Worm (Caenorhabditis elegans) whole organism, L4 larva: Measurements from ENCODE around the gene acs-14.

Experiments used
- F37D6.2 ChIP-seq: sonication (generic microtip); optimal IDR thresholded peaks from 2 replicates; lab custom pipeline; 2016; ENCODE audit warnings: mild to moderate bottlenecking, missing genetic modification characterization, missing compliant biosample characterization
- F44E2.7 ChIP-seq: fragments of 200-800 bp; sonication (Bioruptor generic); IDR thresholded peaks from 2 replicates; pipeline ENCODE4 v2.1.2; 2022; ENCODE audit warnings: missing genetic modification characterization, missing compliant biosample characterization
- F49E8.2 ChIP-seq: sonication (generic microtip); optimal IDR thresholded peaks from 2 replicates; lab custom pipeline; 2016; ENCODE audit warnings: missing compliant biosample characterization, mild to moderate bottlenecking, missing genetic modification characterization, borderline replicate concordance
- Y105C5A.15 ChIP-seq: fragments of 200-800 bp; sonication (Bioruptor generic); IDR thresholded peaks from 2 replicates; pipeline ENCODE4 v1.3.6; 2022; ENCODE audit warnings: missing genetic modification characterization, missing compliant biosample characterization
- ZK337.2 ChIP-seq: fragments of 200-800 bp; sonication (Bioruptor generic); IDR thresholded peaks from 2 replicates; pipeline ENCODE4 v1.3.6; 2022; ENCODE audit warnings: missing genetic modification reagents, missing genetic modification characterization, missing compliant biosample characterization
- aly-2 ChIP-seq: sonication (generic microtip); optimal IDR thresholded peaks from 2 replicates; lab custom pipeline; 2018; ENCODE audit warnings: missing biosample characterization, missing genetic modification characterization
- ama-1 ChIP-seq: fragments of 150-350 bp; optimal IDR thresholded peaks from 2 replicates; lab custom pipeline; 2014; ENCODE audit warnings: inconsistent platforms, mixed read lengths
- arid-1 ChIP-seq: fragments of 200-800 bp; sonication (Bioruptor generic); conservative IDR thresholded peaks from 2 replicates; pipeline ENCODE4 v1.3.6; 2022; ENCODE audit warnings: missing genetic modification reagents, missing genetic modification characterization, missing compliant biosample characterization
- ceh-28 ChIP-seq: fragments of 150-350 bp; optimal IDR thresholded peaks from 2 replicates; lab custom pipeline; 2014; ENCODE audit warnings: missing biosample characterization, missing genetic modification reagents, missing genetic modification characterization
- ceh-62 ChIP-seq: sonication (generic microtip); optimal IDR thresholded peaks from 2 replicates; lab custom pipeline; 2017; ENCODE audit warnings: missing biosample characterization, missing genetic modification characterization
- ceh-82 ChIP-seq: sonication (generic microtip); optimal IDR thresholded peaks from 2 replicates; lab custom pipeline; 2017; ENCODE audit warnings: missing biosample characterization, missing genetic modification characterization
- cey-2 ChIP-seq: sonication (generic microtip); optimal IDR thresholded peaks from 3 replicates; lab custom pipeline; 2017; ENCODE audit warnings: missing genetic modification characterization, mild to moderate bottlenecking, missing compliant biosample characterization, antibody characterized with exemption, borderline replicate concordance; ENCODE audit not compliant: insufficient read depth
- daf-16 ChIP-seq, 3 experiments: sonication (generic microtip); optimal IDR thresholded peaks; 2 replicates each; lab custom pipeline; 2016 to 2017; ENCODE audit warnings: missing genetic modification characterization in 3 of 3, missing genetic modification reagents in 3 of 3, mild to moderate bottlenecking in 2 of 3, missing compliant biosample characterization in 2 of 3, missing biosample characterization in 1 of 3, moderate library complexity in 1 of 3
- dpl-1 ChIP-seq: fragments of 150-350 bp; optimal IDR thresholded peaks from 2 replicates; lab custom pipeline; 2014; ENCODE audit warnings: missing biosample characterization, missing genetic modification reagents, missing genetic modification characterization
- dve-1 ChIP-seq: sonication (generic microtip); optimal IDR thresholded peaks from 2 replicates; lab custom pipeline; 2017; ENCODE audit warnings: antibody characterized with exemption, mild to moderate bottlenecking, missing genetic modification characterization, missing compliant biosample characterization; ENCODE audit not compliant: insufficient read depth
- egl-27 ChIP-seq: sonication (generic microtip); optimal IDR thresholded peaks from 3 replicates; lab custom pipeline; 2017; ENCODE audit warnings: missing biosample characterization, missing genetic modification reagents, missing genetic modification characterization
- egl-43 ChIP-seq: fragments of 200-800 bp; sonication (Bioruptor generic); IDR thresholded peaks from 2 replicates; pipeline ENCODE4 v1.3.6; 2022; ENCODE audit warnings: missing genetic modification reagents, missing genetic modification characterization, missing compliant biosample characterization
- fos-1 ChIP-seq: fragments of 150-350 bp; optimal IDR thresholded peaks from 2 replicates; lab custom pipeline; 2014; ENCODE audit warnings: missing biosample characterization, missing genetic modification characterization
- gei-8 ChIP-seq: fragments of 200-800 bp; sonication (Bioruptor generic); optimal IDR thresholded peaks from 2 replicates; lab custom pipeline; 2018; ENCODE audit warnings: mild to moderate bottlenecking, missing genetic modification characterization, missing compliant biosample characterization
- hlh-30 ChIP-seq: sonication (generic microtip); optimal IDR thresholded peaks from 2 replicates; lab custom pipeline; 2017; ENCODE audit warnings: antibody characterized with exemption, mild to moderate bottlenecking, missing genetic modification characterization, missing compliant biosample characterization; ENCODE audit not compliant: insufficient read depth
- hmg-1.1 ChIP-seq: fragments of 200-800 bp; sonication (Bioruptor generic); IDR thresholded peaks from 2 replicates; pipeline ENCODE4 v1.3.6; 2022; ENCODE audit warnings: missing genetic modification reagents, missing genetic modification characterization, missing compliant biosample characterization
- jun-1 ChIP-seq: fragments of 150-350 bp; optimal IDR thresholded peaks from 2 replicates; lab custom pipeline; 2014; ENCODE audit warnings: missing biosample characterization, missing genetic modification reagents, missing genetic modification characterization
- lin-39 ChIP-seq: fragments of 150-350 bp; optimal IDR thresholded peaks from 2 replicates; lab custom pipeline; 2014; ENCODE audit warnings: missing biosample characterization, missing genetic modification reagents, missing genetic modification characterization
- lsy-2 ChIP-seq, 2 experiments: fragments of 150-350 bp in 1 of 2; sonication (generic microtip) in 1 of 2; optimal IDR thresholded peaks; 2 replicates each; lab custom pipeline; 2014 to 2017; ENCODE audit warnings: missing biosample characterization in 2 of 2, missing genetic modification characterization in 2 of 2
- madf-5 ChIP-seq, 2 experiments: fragments of 200-800 bp; sonication (Bioruptor generic); IDR thresholded peaks; 2 replicates each; pipeline ENCODE4 v1.3.6; 2022; ENCODE audit warnings: missing compliant biosample characterization in 2 of 2, missing genetic modification characterization in 2 of 2
- mdt-29 ChIP-seq: fragments of 200-800 bp; sonication (Bioruptor generic); IDR thresholded peaks from 2 replicates; pipeline ENCODE4 v1.3.6; 2022; ENCODE audit warnings: missing genetic modification reagents, missing genetic modification characterization, missing compliant biosample characterization
- mep-1 ChIP-seq: fragments of 150-350 bp; sonication (generic microtip); optimal IDR thresholded peaks from 3 replicates; lab custom pipeline; 2014; ENCODE audit warnings: missing biosample characterization, missing genetic modification characterization
- nhr-10 ChIP-seq: fragments of 150-350 bp; optimal IDR thresholded peaks from 2 replicates; lab custom pipeline; 2014; ENCODE audit warnings: missing biosample characterization, missing genetic modification characterization
- nhr-111 ChIP-seq: fragments of 200-800 bp; sonication (Bioruptor generic); optimal IDR thresholded peaks from 2 replicates; lab custom pipeline; 2018; ENCODE audit warnings: mild to moderate bottlenecking, missing genetic modification characterization, missing compliant biosample characterization
- nhr-237 ChIP-seq: sonication (generic microtip); optimal IDR thresholded peaks from 2 replicates; lab custom pipeline; 2017; ENCODE audit warnings: missing biosample characterization, missing genetic modification characterization
- nhr-28 ChIP-seq: fragments of 150-350 bp; optimal IDR thresholded peaks from 2 replicates; lab custom pipeline; 2014; ENCODE audit warnings: missing biosample characterization, missing genetic modification characterization
- nhr-48 ChIP-seq: sonication (generic microtip); optimal IDR thresholded peaks from 2 replicates; lab custom pipeline; 2016; ENCODE audit warnings: mild to moderate bottlenecking, missing genetic modification characterization, missing compliant biosample characterization
- nhr-76 ChIP-seq: fragments of 150-350 bp; optimal IDR thresholded peaks from 2 replicates; lab custom pipeline; 2014; ENCODE audit warnings: missing biosample characterization, missing genetic modification characterization
- nhr-77 ChIP-seq: fragments of 150-350 bp; optimal IDR thresholded peaks from 2 replicates; lab custom pipeline; 2014; ENCODE audit warnings: missing biosample characterization, missing genetic modification characterization
- php-3 ChIP-seq: fragments of 200-800 bp; sonication (Bioruptor generic); IDR thresholded peaks from 2 replicates; pipeline ENCODE4 v1.3.6; 2022; ENCODE audit warnings: missing genetic modification reagents, missing genetic modification characterization, missing compliant biosample characterization
- saeg-2 ChIP-seq: fragments of 200-800 bp; sonication (Bioruptor generic); IDR thresholded peaks from 2 replicates; pipeline ENCODE4 v1.3.6; 2022; ENCODE audit warnings: missing genetic modification reagents, missing genetic modification characterization, missing compliant biosample characterization
- skn-1 ChIP-seq: fragments of 150-350 bp; optimal IDR thresholded peaks from 2 replicates; lab custom pipeline; 2014; ENCODE audit warnings: missing biosample characterization, missing genetic modification characterization
- snpc-1.2 ChIP-seq: fragments of 200-800 bp; sonication (Bioruptor generic); IDR thresholded peaks from 2 replicates; pipeline ENCODE4 v1.3.6; 2022; ENCODE audit warnings: missing genetic modification reagents, missing genetic modification characterization, missing compliant biosample characterization
- tag-97 ChIP-seq: fragments of 200-800 bp; sonication (Bioruptor generic); IDR thresholded peaks from 2 replicates; pipeline ENCODE4 v1.3.6; 2022; ENCODE audit warnings: missing genetic modification characterization, missing compliant biosample characterization
- tra-1 ChIP-seq: fragments of 200-800 bp; sonication (Bioruptor generic); IDR thresholded peaks from 2 replicates; pipeline ENCODE4 v1.3.6; 2022; ENCODE audit warnings: missing genetic modification reagents, missing genetic modification characterization, missing compliant biosample characterization
- unc-130 ChIP-seq: sonication (generic microtip); optimal IDR thresholded peaks from 2 replicates; lab custom pipeline; 2016; ENCODE audit warnings: missing genetic modification reagents, missing genetic modification characterization, missing compliant biosample characterization
- unc-39 ChIP-seq: sonication (generic microtip); optimal IDR thresholded peaks from 2 replicates; lab custom pipeline; 2017; ENCODE audit warnings: missing biosample characterization, missing genetic modification characterization
- zag-1 ChIP-seq: fragments of 150-350 bp; optimal IDR thresholded peaks from 2 replicates; lab custom pipeline; 2014; ENCODE audit warnings: missing biosample characterization, missing genetic modification characterization
- zfp-3 ChIP-seq: fragments of 200-800 bp; sonication (Bioruptor generic); conservative IDR thresholded peaks from 2 replicates; pipeline ENCODE4 v1.3.6; 2022; ENCODE audit warnings: missing genetic modification reagents, missing genetic modification characterization, missing compliant biosample characterization
- ztf-7 ChIP-seq: fragments of 150-350 bp; optimal IDR thresholded peaks from 2 replicates; lab custom pipeline; 2014; ENCODE audit warnings: missing biosample characterization, missing genetic modification characterization

Gene acs-14

ce11 chrV:9545238-9545709 lies 37.3 kb downstream of the acs-14 start, which contains the start of the genes his-35 and his-41 (continued):
- TF ChIP-seq nhr-237 (tag; lab: Kevin White, UChicago) (no peak), ceh-28 (tag; lab: Kevin White, UChicago) (no peak), nhr-76 (tag; lab: Kevin White, UChicago) (no peak), zag-1 (tag; lab: Kevin White, UChicago) (no peak), tag-97 (GFP tag; lab: Robert Waterston, UW) (no peak), hlh-30 (tag; lab: Kevin White, UChicago) (peak; percentile 4), madf-5 (GFP tag; IDR thresholded peaks at IDR 0.05; lab: Robert Waterston, UW) (no peak), ceh-82 (tag; lab: Kevin White, UChicago) (no peak), aly-2 (tag; lab: Kevin White, UChicago) (no peak), F49E8.2 (tag; lab: Kevin White, UChicago) (no peak), arid-1 (GFP tag; lab: Robert Waterston, UW) (no peak), jun-1 (no peak), nhr-77 (no peak), nhr-111 (GFP tag; lab: Kevin White, UChicago) (no peak), skn-1 (tag; lab: Kevin White, UChicago) (no peak), ztf-7 (tag; lab: Kevin White, UChicago) (no peak), cey-2 (tag; lab: Kevin White, UChicago) (no peak), php-3 (GFP tag; lab: Robert Waterston, UW) (no peak), mep-1 (tag; lab: Kevin White, UChicago) (peak; percentile 2), unc-130 (GFP tag; lab: Kevin White, UChicago) (no peak), lin-39 (tag; lab: Kevin White, UChicago) (no peak), fos-1 (tag; lab: Kevin White, UChicago) (no peak), ZK337.2 (no peak), mdt-29 (GFP tag; lab: Robert Waterston, UW) (no peak), egl-27 (tag; lab: Kevin White, UChicago) (no peak), ceh-62 (tag; lab: Kevin White, UChicago) (no peak), tra-1 (GFP tag; lab: Robert Waterston, UW) (0 out of 2 replicates have a peak, but pooled peaks have one; percentile 16), saeg-2 (GFP tag; lab: Robert Waterston, UW) (no peak), hmg-1.1 (GFP tag; lab: Robert Waterston, UW) (0 out of 2 replicates have a peak, but pooled peaks have one; percentile 24), F37D6.2 (peak; percentile 12), ama-1 (lab: Kevin White, UChicago) (peak; percentile 85), gei-8 (GFP tag; lab: Kevin White, UChicago) (no peak), lsy-2 (tag; optimal IDR thresholded peaks at IDR 0.05; lab: Kevin White, UChicago) (peak in 1 of 2 experiments; percentile 46), egl-43 (GFP tag; lab: Robert Waterston, UW) (peak; percentile 57; the same call in 1 of the 2 replicates), Y105C5A.15 (no peak), F44E2.7 (GFP tag; lab: Robert Waterston, UW) (no peak), dpl-1 (GFP tag; lab: Kevin White, UChicago) (peak; percentile 27)
- TF ChIP-seq, all 104 proteins: peak for 23

DNA sequence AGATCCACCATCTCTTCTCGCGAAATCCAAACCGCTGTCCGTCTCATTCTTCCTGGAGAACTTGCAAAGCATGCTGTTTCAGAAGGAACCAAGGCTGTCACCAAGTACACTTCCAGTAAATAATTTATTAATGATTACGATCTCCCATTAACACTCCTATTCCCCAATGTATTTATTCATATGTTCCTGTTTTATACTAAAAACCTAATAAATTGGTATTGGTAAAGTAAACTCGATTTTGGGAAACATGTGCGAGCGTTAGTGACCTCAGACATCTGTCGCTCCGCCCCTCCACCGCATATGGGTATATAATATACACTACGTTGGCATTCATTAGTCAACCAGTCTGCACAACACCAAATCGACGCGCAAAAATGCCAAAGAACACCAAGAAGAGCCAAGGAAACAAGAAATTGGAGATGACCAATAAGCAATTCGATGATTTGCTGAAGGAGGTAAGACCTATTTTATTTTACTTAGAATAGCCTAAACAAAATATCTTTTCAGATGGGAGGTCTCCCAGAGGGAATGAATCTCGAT lies 38.2 kb downstream of the acs-14 start, which contains the start of gene C50F4.6:
TSS of gene C50F4.6 (plus strand) at position 51 of the 540 bp plus-strand sequence.
- no peak for TF ChIP-seq unc-39
- TF ChIP-seq nhr-28 (tag; lab: Kevin White, UChicago): no peak
- TF ChIP-seq ama-1 (lab: Kevin White, UChicago): peak; percentile 64
- no peak for TF ChIP-seq nhr-10 (tag; lab: Kevin White, UChicago)
- TF ChIP-seq snpc-1.2 (GFP tag; lab: Robert Waterston, UW): no peak
- TF ChIP-seq nhr-48: no peak
- TF ChIP-seq zfp-3 (GFP tag; lab: Robert Waterston, UW): peak; percentile 58; the same call in 1 of the 2 replicates
- peak; percentile 41; the same call in 1 of the 2 replicates for TF ChIP-seq hmg-1.1 (GFP tag; lab: Robert Waterston, UW)
- TF ChIP-seq dve-1: peak; percentile 0
- peak; percentile 9 for TF ChIP-seq nhr-77
- 0 out of 2 replicates have a peak, but pooled peaks have one; percentile 22 for TF ChIP-seq arid-1 (GFP tag; lab: Robert Waterston, UW)
- TF ChIP-seq daf-16 (GFP tag; optimal IDR thresholded peaks at IDR 0.05; lab: Kevin White, UChicago): no peak
- TF ChIP-seq daf-16 (tag; optimal IDR thresholded peaks at IDR 0.05; lab: Kevin White, UChicago): no peak
